Worm (Caenorhabditis elegans): ENCODE measurements around the gene B0416.3.

Gene B0416.3

DNA sequence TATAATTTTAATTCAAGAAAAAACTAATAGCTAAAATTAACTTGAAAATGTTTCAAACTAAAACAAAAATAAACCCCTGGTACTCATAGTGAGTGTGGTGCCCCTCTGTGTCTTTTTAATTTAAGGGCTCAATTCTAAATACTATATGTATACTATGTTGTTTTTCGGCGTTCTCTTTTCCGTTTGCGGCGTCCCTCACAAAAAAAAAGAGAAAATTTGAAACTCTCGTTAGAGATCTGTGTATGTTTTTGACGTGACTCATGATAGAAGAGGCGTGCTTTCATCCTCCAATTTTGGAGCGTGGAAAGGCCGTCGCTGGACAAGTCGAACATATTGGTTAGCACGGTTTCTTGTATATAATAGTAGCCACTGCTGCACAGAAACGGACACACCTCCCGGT is 40.0 kb upstream of the B0416.3 start, which contains the start of gene pes-8:
TSS of gene pes-8 (plus strand) at position 301 of the 400 bp plus-strand sequence.
- TF ChIP-seq ets-4 (tag; optimal IDR thresholded peaks at IDR 0.05): no peak
- no peak for TF ChIP-seq unc-86 (tag; optimal IDR thresholded peaks at IDR 0.05)

DNA sequence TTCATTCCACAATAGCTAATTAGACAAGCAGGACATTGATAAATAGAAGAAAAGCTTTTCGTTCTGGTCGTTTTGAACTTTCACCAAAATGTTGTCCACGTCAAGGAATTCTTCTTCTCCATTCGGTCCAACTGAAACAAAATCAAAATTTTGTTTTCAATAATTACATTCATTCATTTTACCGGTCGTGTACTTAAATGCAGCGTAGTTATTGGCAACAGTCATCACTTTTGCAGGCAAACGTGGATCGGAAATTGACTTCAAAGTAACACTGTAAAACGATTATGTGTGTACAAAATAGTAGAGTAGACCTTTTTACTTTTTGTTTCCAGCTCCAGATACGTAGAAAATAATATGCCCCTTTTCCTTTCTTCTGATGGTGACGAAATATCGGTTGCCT is 35.5 kb upstream of the B0416.3 start:
- TF ChIP-seq hlh-6 (tag; optimal IDR thresholded peaks at IDR 0.05) (no peak), ztf-16 (tag; optimal IDR thresholded peaks at IDR 0.05) (no peak), unc-42 (tag; optimal IDR thresholded peaks at IDR 0.05) (no peak), ceh-31 (tag; optimal IDR thresholded peaks at IDR 0.05) (no peak), lin-11 (tag; optimal IDR thresholded peaks at IDR 0.05) (no peak), madf-2 (tag; optimal IDR thresholded peaks at IDR 0.05) (no peak), dve-1 (tag; optimal IDR thresholded peaks at IDR 0.05) (no peak), unc-3 (GFP tag; conservative IDR thresholded peaks at IDR 0.05) (no peak), unc-3 (tag; optimal IDR thresholded peaks at IDR 0.05) (no peak), tbx-7 (tag; optimal IDR thresholded peaks at IDR 0.05) (no peak), fkh-6 (tag; optimal IDR thresholded peaks at IDR 0.05) (no peak), ama-1 (optimal IDR thresholded peaks at IDR 0.05) (no peak), ceh-30 (tag; optimal IDR thresholded peaks at IDR 0.05) (no peak), che-1 (tag; optimal IDR thresholded peaks at IDR 0.05) (no peak)

DNA sequence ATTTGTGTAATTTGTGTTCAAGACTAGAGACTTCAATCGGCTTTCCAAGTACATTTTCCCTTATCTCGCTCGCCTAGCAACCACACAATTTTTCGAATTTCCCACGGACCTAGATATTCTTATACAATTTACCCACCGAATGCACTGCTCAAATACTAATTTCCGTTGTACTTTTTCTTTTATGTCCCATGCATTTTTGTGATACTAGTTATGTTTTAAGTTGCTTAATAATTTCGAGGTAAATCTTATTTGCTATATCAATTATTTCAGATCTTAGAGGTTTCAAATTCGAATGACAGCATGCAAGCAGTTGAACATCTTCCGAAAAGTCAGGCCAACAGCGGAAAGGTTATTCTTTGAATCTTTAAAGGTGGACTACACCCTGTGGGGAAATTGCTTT is 31.9 kb upstream of the B0416.3 start, which contains the start of gene F18G5.1:
TSS of gene F18G5.1 (plus strand) at position 301 of the 400 bp plus-strand sequence.
- TF ChIP-seq npax-4 (tag; optimal IDR thresholded peaks at IDR 0.05) (no peak), ceh-9 (tag; optimal IDR thresholded peaks at IDR 0.05) (no peak), Y22D7AL.16 (tag; optimal IDR thresholded peaks at IDR 0.05) (no peak), C08G9.2 (tag; optimal IDR thresholded peaks at IDR 0.05) (no peak), pag-3 (tag; optimal IDR thresholded peaks at IDR 0.05; ENCODE audit: borderline replicate concordance) (no peak), T23F11.4 (GFP tag; optimal IDR thresholded peaks at IDR 0.05) (no peak), ceh-48 (tag; optimal IDR thresholded peaks at IDR 0.05) (no peak), pha-4 (tag; optimal IDR thresholded peaks at IDR 0.05) (no peak), ets-4 (tag; optimal IDR thresholded peaks at IDR 0.05) (no peak), ceh-45 (GFP tag; IDR thresholded peaks at IDR 0.05) (no peak), dve-1 (tag; optimal IDR thresholded peaks at IDR 0.05) (no peak), madf-2 (tag; optimal IDR thresholded peaks at IDR 0.05) (no peak), ceh-14 (tag; optimal IDR thresholded peaks at IDR 0.05) (no peak), hlh-13 (GFP tag; optimal IDR thresholded peaks at IDR 0.05) (no peak)

DNA sequence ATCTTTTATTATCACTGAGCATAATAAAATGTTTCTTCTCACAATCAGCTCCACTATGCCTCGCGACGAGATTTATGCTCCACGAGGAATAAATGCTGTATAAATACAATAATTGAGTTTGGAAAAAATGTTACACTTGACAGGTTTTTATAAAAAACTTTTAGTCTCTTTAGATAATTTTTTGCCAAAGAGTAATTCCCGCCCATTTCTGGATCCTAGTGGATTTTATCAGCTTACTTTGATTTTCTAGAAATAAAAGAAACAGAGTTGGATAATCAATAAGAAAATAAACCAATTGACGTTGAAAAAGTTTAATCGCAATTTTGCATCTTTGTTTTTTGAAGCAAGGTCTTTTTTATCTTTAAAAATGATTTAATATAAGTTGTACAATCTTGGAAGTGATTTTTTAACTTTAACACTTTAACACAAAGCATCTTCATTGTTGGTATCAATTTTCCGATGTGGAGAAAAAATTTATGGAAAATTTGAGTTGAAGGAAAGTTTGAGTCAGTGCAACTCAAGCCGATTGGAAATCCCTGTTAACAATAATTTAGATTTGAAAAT is 29.7 kb upstream of the B0416.3 start:
- TF ChIP-seq pha-4 (tag; optimal IDR thresholded peaks at IDR 0.05) (no peak), elt-2 (tag; optimal IDR thresholded peaks at IDR 0.05) (peak; percentile 5)

DNA sequence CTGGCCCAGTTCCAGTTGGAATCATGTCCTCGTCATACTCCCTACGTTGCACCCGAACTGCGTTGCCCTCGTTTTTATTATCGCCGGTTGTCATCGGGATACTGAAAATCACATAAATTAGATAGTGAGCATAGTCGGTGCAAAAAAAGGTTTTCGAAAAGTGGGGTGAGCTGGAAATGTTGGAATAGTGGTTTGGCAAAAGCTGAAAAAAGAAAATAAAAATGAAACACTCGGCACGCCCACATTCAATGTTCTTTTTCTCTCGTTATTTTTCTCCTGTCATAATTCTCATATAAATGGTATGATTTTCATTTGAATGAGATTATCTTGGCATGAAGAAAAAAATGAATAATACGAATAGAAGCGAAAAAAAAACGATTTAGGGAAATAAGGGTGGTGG is 27.2 kb upstream of the B0416.3 start, which contains the start of gene F18G5.6:
TSS of gene F18G5.6 (minus strand) at position 101 of the 400 bp plus-strand sequence.
- no peak for TF ChIP-seq ceh-48 (tag; optimal IDR thresholded peaks at IDR 0.05)
- TF ChIP-seq che-1 (tag; optimal IDR thresholded peaks at IDR 0.05): no peak
- TF ChIP-seq hlh-6 (tag; optimal IDR thresholded peaks at IDR 0.05): no peak
- TF ChIP-seq tbx-7 (tag; optimal IDR thresholded peaks at IDR 0.05): no peak
- no peak for TF ChIP-seq ztf-16 (tag; optimal IDR thresholded peaks at IDR 0.05)
- TF ChIP-seq K02D7.2 (tag; optimal IDR thresholded peaks at IDR 0.05): no peak
- TF ChIP-seq ceh-30 (tag; optimal IDR thresholded peaks at IDR 0.05): no peak
- no peak for TF ChIP-seq fax-1 (tag; optimal IDR thresholded peaks at IDR 0.05)
- no peak for TF ChIP-seq eyg-1 (tag; optimal IDR thresholded peaks at IDR 0.05)
- no peak for TF ChIP-seq dmd-4 (tag; optimal IDR thresholded peaks at IDR 0.05; ENCODE audit: borderline replicate concordance)
- no peak for TF ChIP-seq nhr-232 (tag; optimal IDR thresholded peaks at IDR 0.05)
- TF ChIP-seq pros-1 (tag; optimal IDR thresholded peaks at IDR 0.05): no peak
- TF ChIP-seq mec-3 (tag; optimal IDR thresholded peaks at IDR 0.05; ENCODE audit: borderline replicate concordance): no peak
- no peak for TF ChIP-seq sox-2 (GFP tag; IDR thresholded peaks at IDR 0.05)
- TF ChIP-seq elt-4 (tag; optimal IDR thresholded peaks at IDR 0.05): no peak
- TF ChIP-seq gmeb-2 (tag; optimal IDR thresholded peaks at IDR 0.05): no peak
